Worm (Caenorhabditis elegans) whole organism, L4 larva: Measurements from ENCODE around the gene fbxb-78.
A peak's percentile ranks its signal among the peaks of the same experiment; 100 is the strongest.
"Not testable (repeated sequence)": the region's sequence is repeated elsewhere in the genome, so short reads cannot be mapped to it uniquely, and the experiment has no call there.

ENCODE experiments used
- F49E8.2 ChIP-seq: sonication (generic microtip); optimal IDR thresholded peaks from 2 replicates; lab custom pipeline; 2016; ENCODE audit warnings: missing compliant biosample characterization, mild to moderate bottlenecking, missing genetic modification characterization, borderline replicate concordance
- Y105C5A.15 ChIP-seq: fragments of 200-800 bp; sonication (Bioruptor generic); IDR thresholded peaks from 2 replicates; pipeline ENCODE4 v1.3.6; 2022; ENCODE audit warnings: missing genetic modification characterization, missing compliant biosample characterization
- egl-27 ChIP-seq: sonication (generic microtip); optimal IDR thresholded peaks from 3 replicates; lab custom pipeline; 2017; ENCODE audit warnings: missing biosample characterization, missing genetic modification reagents, missing genetic modification characterization
- saeg-2 ChIP-seq: fragments of 200-800 bp; sonication (Bioruptor generic); IDR thresholded peaks from 2 replicates; pipeline ENCODE4 v1.3.6; 2022; ENCODE audit warnings: missing genetic modification reagents, missing genetic modification characterization, missing compliant biosample characterization
- unc-62 ChIP-seq, 3 experiments: fragments of 150-350 bp in 1 of 3; sonication (generic microtip); optimal IDR thresholded peaks in 2 of 3; peaks in 1 of 3; 1 replicate in 1 of 3; 2 replicates in 2 of 3; lab custom pipeline; 2014 to 2017; ENCODE audit warnings: missing biosample characterization in 3 of 3, missing genetic modification characterization in 3 of 3, missing genetic modification reagents in 3 of 3, missing genotype in 1 of 3
- zfp-3 ChIP-seq: fragments of 200-800 bp; sonication (Bioruptor generic); conservative IDR thresholded peaks from 2 replicates; pipeline ENCODE4 v1.3.6; 2022; ENCODE audit warnings: missing genetic modification reagents, missing genetic modification characterization, missing compliant biosample characterization

ce11 chrIV:4725478-4725920 lies 11.9 kb upstream of the fbxb-78 start:
- TF ChIP-seq F49E8.2 (peak; percentile 49), Y105C5A.15 (peak; percentile 93; the same call in 1 of the 2 replicates), zfp-3 (GFP tag; lab: Robert Waterston, UW) (peak; percentile 100), saeg-2 (GFP tag; lab: Robert Waterston, UW) (peak; percentile 100)
- TF ChIP-seq unc-62 (GFP tag; optimal IDR thresholded peaks at IDR 0.05 in 1 of 2; lab: Kevin White, UChicago); unc-62 (tag; optimal IDR thresholded peaks at IDR 0.05; lab: Kevin White, UChicago); egl-27: not testable (repeated sequence)
